Fruit fly (Drosophila melanogaster) whole organism, embryonic: Measurements from ENCODE around the gene Alp13.

Source experiments
- Ets65A ChIP-seq: fragments of 200-800 bp; sonication (Bioruptor generic); peaks from one replicate; lab custom pipeline; 2016; ENCODE audit warnings: missing biosample characterization, missing genetic modification characterization
- al ChIP-seq: fragments of 200-800 bp; sonication (Bioruptor generic); IDR thresholded peaks from 2 replicates; pipeline ENCODE4 v1.3.6; 2022; ENCODE audit warnings: missing biosample characterization, missing genetic modification characterization
- ash1 ChIP-seq: fragments of 200-800 bp; sonication (Bioruptor generic); optimal IDR thresholded peaks from 2 replicates; lab custom pipeline; 2018; ENCODE audit warnings: missing biosample characterization, mild to moderate bottlenecking, missing genetic modification characterization
- pan ChIP-seq, 4 experiments: fragments of >200 bp in 3 of 4; fragments of 200-800 bp in 1 of 4; sonication (Bioruptor generic) in 1 of 4; optimal IDR thresholded peaks in 3 of 4; IDR thresholded peaks in 1 of 4; 2 replicates each; pipeline versions ENCODE4 v1.3.6 to Lab custom; 2017 to 2022; ENCODE audit warnings: missing biosample characterization in 2 of 4, missing genetic modification characterization in 2 of 4, mixed read lengths in 1 of 4

DNA sequence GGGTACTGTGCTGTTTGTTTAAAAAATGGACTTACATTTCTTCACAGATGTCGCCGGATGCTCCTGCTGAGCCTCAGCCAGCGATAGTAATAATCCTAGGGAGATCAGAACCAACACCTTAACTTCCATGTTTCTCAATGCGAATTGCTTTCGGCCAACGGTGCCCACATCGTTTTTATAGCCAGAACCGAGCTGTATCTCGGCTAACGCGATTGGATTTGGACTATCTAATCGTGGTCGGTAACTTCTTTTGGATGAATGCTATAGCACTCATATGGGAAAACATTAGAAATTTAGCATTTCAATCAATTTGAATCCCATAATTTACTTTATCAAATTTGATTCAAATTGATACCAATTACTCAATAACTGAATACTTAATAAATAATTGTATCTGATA is 19.2 kb downstream of the Alp13 start, which contains the start of gene Npc2d:
- TF ChIP-seq ash1 (GFP tag; lab: Kevin White, UChicago) (no peak), Ets65A (GFP tag; lab: Kevin White, UChicago) (no peak), al (no peak), pan (optimal IDR thresholded peaks at IDR 0.05; lab: Kevin White, UChicago) (no peak), pan (GFP tag; optimal IDR thresholded peaks at IDR 0.05 in 1 of 2, IDR thresholded peaks at IDR 0.05 in 1 of 2) (no peak)
